Fruit fly (Drosophila melanogaster) Kc167 (cell line): Measurements from ENCODE around the gene CG12301.

Experiments
- Myc ChIP-seq: fragments of >200 bp; optimal IDR thresholded peaks from 2 replicates; lab custom pipeline; 2017; ENCODE audit warnings: missing external identifiers
- Sin3A ChIP-seq: fragments of >200 bp; optimal IDR thresholded peaks from 2 replicates; lab custom pipeline; 2018; ENCODE audit warnings: missing external identifiers
- h ChIP-seq: fragments of >200 bp; optimal IDR thresholded peaks from 3 replicates; lab custom pipeline; 2018; ENCODE audit warnings: missing external identifiers
- insv ChIP-seq: fragments of >200 bp; optimal IDR thresholded peaks from 3 replicates; lab custom pipeline; 2018; ENCODE audit warnings: missing external identifiers
- psq ChIP-seq: fragments of >200 bp; optimal IDR thresholded peaks from 2 replicates; lab custom pipeline; 2017; ENCODE audit warnings: missing external identifiers
- ttk ChIP-seq: sonication (Bioruptor generic); optimal IDR thresholded peaks from 2 replicates; lab custom pipeline; 2017; ENCODE audit warnings: missing external identifiers

- TF ChIP-seq Myc (lab: Kevin White, UChicago) (no peak), ttk (lab: Kevin White, UChicago) (no peak), insv (lab: Kevin White, UChicago) (no peak), Sin3A (no peak), psq (lab: Kevin White, UChicago) (no peak), h (lab: Kevin White, UChicago) (no peak)
These were observed 8.0 kb downstream of the CG12301 start, which contains the start of gene RhoGAP71E for dm6 chr3L:15588514-15589138.
